Fruit fly (Drosophila melanogaster) whole organism, pupa: ENCODE measurements around the gene Rga.

Source experiments
- CG10348 ChIP-seq: fragments of 200-800 bp; sonication (Bioruptor generic); IDR thresholded peaks from 2 replicates; pipeline ENCODE4 v1.3.6; 2022; ENCODE audit warnings: missing biosample characterization, missing genetic modification characterization
- CG12605 ChIP-seq: fragments of 200-800 bp; sonication (Bioruptor generic); IDR thresholded peaks from 2 replicates; pipeline ENCODE4 v1.3.6; 2022; ENCODE audit warnings: missing biosample characterization, missing genetic modification characterization
- CG13204 ChIP-seq: fragments of 200-800 bp; sonication (Bioruptor generic); optimal IDR thresholded peaks from 2 replicates; lab custom pipeline; 2018; ENCODE audit warnings: missing biosample characterization, mild to moderate bottlenecking, missing genetic modification characterization, moderate library complexity
- CG14655 ChIP-seq: fragments of 200-800 bp; sonication (Bioruptor generic); optimal IDR thresholded peaks from 3 replicates; lab custom pipeline; 2017; ENCODE audit warnings: mild to moderate bottlenecking, missing biosample characterization, missing genetic modification reagents, missing genetic modification characterization
- CG15710 ChIP-seq: fragments of 200-800 bp; sonication (Bioruptor generic); optimal IDR thresholded peaks from 2 replicates; lab custom pipeline; 2018; ENCODE audit warnings: missing biosample characterization, mild to moderate bottlenecking, missing genetic modification characterization, moderate library complexity
- CG17806 ChIP-seq: fragments of 200-800 bp; sonication (Bioruptor generic); optimal IDR thresholded peaks from 2 replicates; lab custom pipeline; 2018; ENCODE audit warnings: missing biosample characterization, mild to moderate bottlenecking, missing genetic modification characterization, moderate library complexity
- CG32121 ChIP-seq: fragments of 200-800 bp; sonication (Bioruptor generic); IDR thresholded peaks from 2 replicates; pipeline ENCODE4 v1.3.6; 2022; ENCODE audit warnings: missing biosample characterization, missing genetic modification characterization
- CG34367 ChIP-seq: fragments of 200-800 bp; sonication (Bioruptor generic); optimal IDR thresholded peaks from 2 replicates; lab custom pipeline; 2018; ENCODE audit warnings: missing biosample characterization, mild to moderate bottlenecking, missing genetic modification characterization
- CG4496 ChIP-seq: fragments of 200-800 bp; sonication (Bioruptor generic); IDR thresholded peaks from 3 replicates; pipeline ENCODE4 v1.3.6; 2022; ENCODE audit warnings: missing biosample characterization, missing genetic modification characterization
- CG8159 ChIP-seq: fragments of 200-800 bp; sonication (Bioruptor generic); optimal IDR thresholded peaks from 3 replicates; lab custom pipeline; 2018; ENCODE audit warnings: missing biosample characterization, mild to moderate bottlenecking, missing genetic modification characterization, moderate library complexity
- CG8301 ChIP-seq: fragments of 200-800 bp; sonication (Bioruptor generic); optimal IDR thresholded peaks from 2 replicates; lab custom pipeline; 2018; ENCODE audit warnings: missing biosample characterization, mild to moderate bottlenecking, missing genetic modification characterization
- CG9948 ChIP-seq: fragments of 200-800 bp; sonication (Bioruptor generic); optimal IDR thresholded peaks from 2 replicates; lab custom pipeline; 2018; ENCODE audit warnings: missing biosample characterization, mild to moderate bottlenecking, missing genetic modification characterization, moderate library complexity
- D1 ChIP-seq: fragments of 200-800 bp; sonication (Bioruptor generic); optimal IDR thresholded peaks from 2 replicates; lab custom pipeline; 2018; ENCODE audit warnings: missing biosample characterization, mild to moderate bottlenecking, missing genetic modification characterization, moderate library complexity
- EcR ChIP-seq: fragments of 200-800 bp; sonication (Bioruptor generic); optimal IDR thresholded peaks from 3 replicates; lab custom pipeline; 2019; ENCODE audit warnings: missing biosample characterization, missing genetic modification characterization, mild to moderate bottlenecking, moderate library complexity, missing genetic modification reagents
- Ets98B ChIP-seq: fragments of 200-800 bp; sonication (Bioruptor generic); IDR thresholded peaks from 2 replicates; pipeline ENCODE4 v1.3.6; 2022; ENCODE audit warnings: missing biosample characterization, missing genetic modification characterization
- Pif1A ChIP-seq: fragments of 200-800 bp; sonication (Bioruptor generic); optimal IDR thresholded peaks from 3 replicates; lab custom pipeline; 2016; ENCODE audit warnings: missing biosample characterization, missing genetic modification characterization
- Pif1B ChIP-seq: fragments of 200-800 bp; sonication (Bioruptor generic); optimal IDR thresholded peaks from 3 replicates; lab custom pipeline; 2016; ENCODE audit warnings: missing biosample characterization, missing genetic modification characterization
- Snoo ChIP-seq: fragments of 200-800 bp; sonication (Bioruptor generic); optimal IDR thresholded peaks from 3 replicates; lab custom pipeline; 2017; ENCODE audit warnings: missing biosample characterization, mild to moderate bottlenecking, missing genetic modification characterization, inconsistent platforms
- fd96Ca ChIP-seq: fragments of 200-800 bp; sonication (Bioruptor generic); IDR thresholded peaks from 3 replicates; pipeline ENCODE4 v1.3.6; 2022; ENCODE audit warnings: missing biosample characterization, missing genetic modification characterization
- gl ChIP-seq: fragments of 200-800 bp; sonication (Bioruptor generic); optimal IDR thresholded peaks from 2 replicates; lab custom pipeline; 2018; ENCODE audit warnings: missing biosample characterization, mild to moderate bottlenecking, missing genetic modification characterization
- rn ChIP-seq: fragments of 200-800 bp; sonication (Bioruptor generic); IDR thresholded peaks from 2 replicates; pipeline ENCODE4 v1.3.6; 2022; ENCODE audit warnings: missing biosample characterization, missing genetic modification characterization

Gene Rga

dm6 chr3R:5636519-5637430, 23.9 kb upstream of the Rga start, which contains the start of the genes CG31548 and CG12170:
TSS of gene CG31548 (minus strand) at chr3R:5636852.
TSS of gene CG12170 (plus strand) at chr3R:5637234.
- TF ChIP-seq CG8301 (tag; lab: Kevin White, UChicago) (no peak), gl (tag; lab: Kevin White, UChicago) (no peak), CG17806 (tag; lab: Kevin White, UChicago) (peak; percentile 48), CG9948 (tag; lab: Kevin White, UChicago) (no peak), CG32121 (GFP tag; lab: Robert Waterston, UW) (no peak), CG14655 (GFP tag; lab: Kevin White, UChicago) (no peak), Snoo (tag; lab: Kevin White, UChicago) (peak; percentile 27), fd96Ca (GFP tag; lab: Robert Waterston, UW) (0 out of 3 replicates have a peak, but pooled peaks have one; percentile 6), CG15710 (peak; percentile 34), CG12605 (GFP tag; lab: Robert Waterston, UW) (peak; percentile 12; the same call in 1 of the 2 replicates), CG34367 (no peak)

dm6 chr3R:5635524-5635923, 22.6 kb upstream of the Rga start, which contains the start of gene CG31546:
TSS of gene CG31546 (minus strand) at chr3R:5635624.
- TF ChIP-seq CG12605 (GFP tag; lab: Robert Waterston, UW): no peak
- no peak for TF ChIP-seq rn
- TF ChIP-seq Pif1B: no peak
- no peak for TF ChIP-seq EcR (GFP tag; lab: Kevin White, UChicago)
- no peak for TF ChIP-seq D1
- TF ChIP-seq Ets98B (GFP tag; lab: Robert Waterston, UW): no peak
- TF ChIP-seq CG4496: no peak
- TF ChIP-seq CG10348 (GFP tag; lab: Robert Waterston, UW): no peak
- no peak for TF ChIP-seq CG8159 (tag; lab: Kevin White, UChicago)
- TF ChIP-seq gl (tag; lab: Kevin White, UChicago): no peak
- no peak for TF ChIP-seq CG9948 (tag; lab: Kevin White, UChicago)
- no peak for TF ChIP-seq CG15710
- no peak for TF ChIP-seq Snoo (tag; lab: Kevin White, UChicago)
- TF ChIP-seq Pif1A (GFP tag; lab: Kevin White, UChicago): no peak
- no peak for TF ChIP-seq CG17806 (tag; lab: Kevin White, UChicago)
- TF ChIP-seq CG32121 (GFP tag; lab: Robert Waterston, UW): no peak
- TF ChIP-seq CG13204 (GFP tag; lab: Kevin White, UChicago): no peak
- TF ChIP-seq CG14655 (GFP tag; lab: Kevin White, UChicago): no peak
- TF ChIP-seq CG8301 (tag; lab: Kevin White, UChicago): no peak
- no peak for TF ChIP-seq CG34367

dm6 chr3R:5633437-5633836, 20.5 kb upstream of the Rga start, which contains the start of gene CG12171:
TSS of gene CG12171 (plus strand) at chr3R:5633627.
- TF ChIP-seq CG34367 (no peak), EcR (GFP tag; lab: Kevin White, UChicago) (peak; percentile 18)

dm6 chr3R:5632182-5632581, 19.3 kb upstream of the Rga start, which contains the start of gene CG31549:
TSS of gene CG31549 (plus strand) at chr3R:5632192.
- TF ChIP-seq Ets98B (GFP tag; lab: Robert Waterston, UW) (no peak), gl (tag; lab: Kevin White, UChicago) (no peak), EcR (GFP tag; lab: Kevin White, UChicago) (no peak), CG4496 (no peak), Snoo (tag; lab: Kevin White, UChicago) (no peak), CG13204 (GFP tag; lab: Kevin White, UChicago) (no peak), CG14655 (GFP tag; lab: Kevin White, UChicago) (no peak), CG8301 (tag; lab: Kevin White, UChicago) (no peak), Pif1B (no peak), CG34367 (no peak), CG9948 (tag; lab: Kevin White, UChicago) (no peak), rn (no peak), CG15710 (no peak), CG17806 (tag; lab: Kevin White, UChicago) (no peak), CG12605 (GFP tag; lab: Robert Waterston, UW) (no peak)

dm6 chr3R:5627552-5627951, 14.6 kb upstream of the Rga start, which contains the start of gene CG31551:
TSS of gene CG31551 (plus strand) at chr3R:5627852.
- no peak for TF ChIP-seq Pif1B
- no peak for TF ChIP-seq CG4496
- TF ChIP-seq CG10348 (GFP tag; lab: Robert Waterston, UW): no peak
- no peak for TF ChIP-seq EcR (GFP tag; lab: Kevin White, UChicago)
- no peak for TF ChIP-seq CG15710
- no peak for TF ChIP-seq CG8159 (tag; lab: Kevin White, UChicago)
- TF ChIP-seq fd96Ca (GFP tag; lab: Robert Waterston, UW): no peak
- TF ChIP-seq CG9948 (tag; lab: Kevin White, UChicago): no peak
- no peak for TF ChIP-seq rn
- TF ChIP-seq Snoo (tag; lab: Kevin White, UChicago): no peak
- TF ChIP-seq CG13204 (GFP tag; lab: Kevin White, UChicago): no peak
- no peak for TF ChIP-seq CG17806 (tag; lab: Kevin White, UChicago)
- TF ChIP-seq Ets98B (GFP tag; lab: Robert Waterston, UW): no peak
- TF ChIP-seq CG14655 (GFP tag; lab: Kevin White, UChicago): no peak
- no peak for TF ChIP-seq CG32121 (GFP tag; lab: Robert Waterston, UW)
- TF ChIP-seq gl (tag; lab: Kevin White, UChicago): no peak
- TF ChIP-seq, all 21 proteins: peak for 0
